Fruit fly (Drosophila melanogaster) whole organism, embryonic: ENCODE measurements around the gene dlp.
A peak's percentile ranks its signal among the peaks of the same experiment; 100 is the strongest.

Source experiments
- Abd-B ChIP-seq: fragments of 200-800 bp; sonication (Bioruptor generic); optimal IDR thresholded peaks from 2 replicates; lab custom pipeline; 2018; ENCODE audit warnings: missing biosample characterization, mild to moderate bottlenecking, missing genetic modification characterization, moderate library complexity
- CG10543 ChIP-seq: fragments of 200-800 bp; sonication (Bioruptor generic); optimal IDR thresholded peaks from 3 replicates; lab custom pipeline; 2017; ENCODE audit warnings: missing biosample characterization, mild to moderate bottlenecking, missing genetic modification characterization, moderate library complexity
- CG12236 ChIP-seq: fragments of 200-800 bp; sonication (Bioruptor generic); optimal IDR thresholded peaks from 2 replicates; lab custom pipeline; 2016; ENCODE audit warnings: missing biosample characterization, missing genetic modification characterization
- CG12299 ChIP-seq: fragments of 200-800 bp; sonication (Bioruptor generic); optimal IDR thresholded peaks from 2 replicates; lab custom pipeline; 2018; ENCODE audit warnings: missing biosample characterization, mild to moderate bottlenecking, missing genetic modification characterization
- CG12744 ChIP-seq: fragments of 200-800 bp; sonication (Bioruptor generic); optimal IDR thresholded peaks from 2 replicates; lab custom pipeline; 2016; ENCODE audit warnings: missing biosample characterization, missing genetic modification characterization
- CG13296 ChIP-seq: fragments of 200-800 bp; sonication (Bioruptor generic); optimal IDR thresholded peaks from 3 replicates; lab custom pipeline; 2018; ENCODE audit warnings: missing biosample characterization, mild to moderate bottlenecking, missing genetic modification characterization
- CG15479 ChIP-seq: fragments of 200-800 bp; sonication (Bioruptor generic); optimal IDR thresholded peaks from 3 replicates; lab custom pipeline; 2019; ENCODE audit warnings: missing biosample characterization, mild to moderate bottlenecking, missing genetic modification characterization, moderate library complexity
- CG15696 ChIP-seq: fragments of 200-800 bp; sonication (Bioruptor generic); optimal IDR thresholded peaks from 2 replicates; lab custom pipeline; 2019; ENCODE audit warnings: missing biosample characterization, mild to moderate bottlenecking, missing genetic modification characterization, moderate library complexity
- CG16779 ChIP-seq: fragments of 200-800 bp; sonication (Bioruptor generic); IDR thresholded peaks from 2 replicates; pipeline ENCODE4 v1.3.6; 2022; ENCODE audit warnings: missing biosample characterization, missing genetic modification characterization
- CG17912 ChIP-seq: fragments of 200-800 bp; sonication (Bioruptor generic); optimal IDR thresholded peaks from 2 replicates; lab custom pipeline; 2018; ENCODE audit warnings: missing biosample characterization, mild to moderate bottlenecking, missing genetic modification characterization
- CG2678 ChIP-seq: fragments of 200-800 bp; sonication (Bioruptor generic); optimal IDR thresholded peaks from 3 replicates; lab custom pipeline; 2019; ENCODE audit warnings: missing biosample characterization, mild to moderate bottlenecking, missing genetic modification characterization, moderate library complexity
- CG34224 ChIP-seq: fragments of 200-800 bp; sonication (Bioruptor generic); IDR thresholded peaks from 3 replicates; pipeline ENCODE4 v1.3.6; 2022; ENCODE audit warnings: missing biosample characterization, missing genetic modification characterization; ENCODE audit not compliant: partially characterized antibody
- CG4282 ChIP-seq: fragments of 200-800 bp; sonication (Bioruptor generic); optimal IDR thresholded peaks from 2 replicates; lab custom pipeline; 2016; ENCODE audit warnings: missing biosample characterization, missing genetic modification characterization
- CG5953 ChIP-seq: fragments of 200-800 bp; sonication (Bioruptor generic); IDR thresholded peaks from 2 replicates; pipeline ENCODE4 v1.3.6; 2022; ENCODE audit warnings: missing biosample characterization, missing genetic modification characterization
- CG7963 ChIP-seq: fragments of 200-800 bp; sonication (Bioruptor generic); IDR thresholded peaks from 3 replicates; pipeline ENCODE4 v1.3.6; 2022; ENCODE audit warnings: missing biosample characterization, missing genetic modification characterization; ENCODE audit not compliant: partially characterized antibody
- CG9876 ChIP-seq: fragments of 200-800 bp; sonication (Bioruptor generic); optimal IDR thresholded peaks from 2 replicates; lab custom pipeline; 2016; ENCODE audit warnings: missing biosample characterization, missing genetic modification characterization
- CrebB ChIP-seq: fragments of 200-800 bp; sonication (Bioruptor generic); optimal IDR thresholded peaks from 3 replicates; lab custom pipeline; 2018; ENCODE audit warnings: missing biosample characterization, mild to moderate bottlenecking, missing genetic modification characterization
- Dip2 ChIP-seq: fragments of 200-800 bp; sonication (Bioruptor generic); IDR thresholded peaks from 2 replicates; pipeline ENCODE4 v1.3.6; 2022; ENCODE audit warnings: missing biosample characterization, missing genetic modification characterization
- Dip3 ChIP-seq: fragments of 200-800 bp; sonication (Bioruptor generic); optimal IDR thresholded peaks from 3 replicates; lab custom pipeline; 2016; ENCODE audit warnings: missing biosample characterization, missing genetic modification characterization
- Dll ChIP-seq: fragments of 200-800 bp; sonication (Bioruptor generic); IDR thresholded peaks from 4 replicates; pipeline ENCODE4 v1.3.6; 2022; ENCODE audit warnings: missing biosample characterization, missing genetic modification characterization; ENCODE audit not compliant: partially characterized antibody
- Dp ChIP-seq: fragments of 200-800 bp; sonication (Bioruptor generic); optimal IDR thresholded peaks from 2 replicates; lab custom pipeline; 2018; ENCODE audit warnings: missing biosample characterization, mild to moderate bottlenecking, missing genetic modification characterization, moderate library complexity
- Drgx ChIP-seq: fragments of 200-800 bp; sonication (Bioruptor generic); IDR thresholded peaks from 2 replicates; pipeline ENCODE4 v1.3.6; 2022; ENCODE audit warnings: missing biosample characterization, missing genetic modification characterization
- HmgZ ChIP-seq: fragments of 200-800 bp; sonication (Bioruptor generic); optimal IDR thresholded peaks from 2 replicates; lab custom pipeline; 2018; ENCODE audit warnings: missing biosample characterization, mild to moderate bottlenecking, missing genetic modification characterization
- Hr51 ChIP-seq, 2 experiments: fragments of 200-800 bp; sonication (Bioruptor generic); optimal IDR thresholded peaks; 2 replicates in 1 of 2; 3 replicates in 1 of 2; lab custom pipeline; 2016 to 2018; ENCODE audit warnings: missing biosample characterization in 2 of 2, missing genetic modification characterization in 2 of 2, mild to moderate bottlenecking in 1 of 2, moderate library complexity in 1 of 2
- Hsf ChIP-seq: fragments of 200-800 bp; sonication (Bioruptor generic); optimal IDR thresholded peaks from 3 replicates; lab custom pipeline; 2016; ENCODE audit warnings: missing biosample characterization, missing genetic modification characterization
- Lpt ChIP-seq: fragments of >200 bp; optimal IDR thresholded peaks from 2 replicates; lab custom pipeline; 2018; ENCODE audit warnings: missing biosample characterization, missing genetic modification characterization
- NfI ChIP-seq: fragments of 200-800 bp; sonication (Bioruptor generic); optimal IDR thresholded peaks from 3 replicates; lab custom pipeline; 2018; ENCODE audit warnings: missing biosample characterization, mild to moderate bottlenecking, missing genetic modification characterization, moderate library complexity
- PHDP ChIP-seq: fragments of 200-800 bp; sonication (Bioruptor generic); optimal IDR thresholded peaks from 3 replicates; lab custom pipeline; 2018; ENCODE audit warnings: missing biosample characterization, mild to moderate bottlenecking, missing genetic modification characterization, moderate library complexity
- Rfx ChIP-seq: fragments of 200-800 bp; sonication (Bioruptor generic); IDR thresholded peaks from 2 replicates; pipeline ENCODE4 v1.3.6; 2022; ENCODE audit warnings: missing biosample characterization, missing genetic modification characterization
- Side ChIP-seq: fragments of 200-800 bp; sonication (Bioruptor generic); optimal IDR thresholded peaks from 2 replicates; lab custom pipeline; 2016; ENCODE audit warnings: missing biosample characterization, missing genetic modification characterization
- Tbp ChIP-seq: fragments of >200 bp; optimal IDR thresholded peaks from 2 replicates; lab custom pipeline; 2018; ENCODE audit warnings: missing biosample characterization, missing genetic modification characterization
- YL-1 ChIP-seq: fragments of 200-800 bp; sonication (Bioruptor generic); optimal IDR thresholded peaks from 3 replicates; lab custom pipeline; 2017; ENCODE audit warnings: missing biosample characterization, mild to moderate bottlenecking, missing genetic modification characterization
- az2 ChIP-seq: fragments of 200-800 bp; sonication (Bioruptor generic); optimal IDR thresholded peaks from 3 replicates; lab custom pipeline; 2016; ENCODE audit warnings: missing biosample characterization, missing genetic modification characterization
- dimm ChIP-seq: fragments of 200-800 bp; sonication (Bioruptor generic); IDR thresholded peaks from 2 replicates; pipeline ENCODE4 v1.3.6; 2022; ENCODE audit warnings: missing biosample characterization, missing genetic modification characterization
- dmrt11E ChIP-seq: fragments of 200-800 bp; sonication (Bioruptor generic); optimal IDR thresholded peaks from 3 replicates; lab custom pipeline; 2018; ENCODE audit warnings: missing biosample characterization, mild to moderate bottlenecking, missing genetic modification characterization, moderate library complexity
- dysf ChIP-seq: fragments of 200-800 bp; sonication (Bioruptor generic); IDR thresholded peaks from 3 replicates; pipeline ENCODE4 v1.3.6; 2022; ENCODE audit warnings: missing biosample characterization, missing genetic modification characterization
- fd96Cb ChIP-seq: fragments of 200-800 bp; sonication (Bioruptor generic); optimal IDR thresholded peaks from 2 replicates; lab custom pipeline; 2018; ENCODE audit warnings: missing biosample characterization, mild to moderate bottlenecking, missing genetic modification characterization, moderate library complexity
- fu2 ChIP-seq: fragments of 200-800 bp; sonication (Bioruptor generic); optimal IDR thresholded peaks from 2 replicates; lab custom pipeline; 2016; ENCODE audit warnings: missing biosample characterization, missing genetic modification characterization
- gcm2 ChIP-seq: fragments of 200-800 bp; sonication (Bioruptor generic); optimal IDR thresholded peaks from 2 replicates; lab custom pipeline; 2016; ENCODE audit warnings: missing biosample characterization, missing genetic modification characterization
- klu ChIP-seq: fragments of 200-800 bp; sonication (Bioruptor generic); IDR thresholded peaks from 2 replicates; pipeline ENCODE4 v1.3.6; 2022; ENCODE audit warnings: missing biosample characterization, missing genetic modification characterization
- repo ChIP-seq: fragments of 200-800 bp; sonication (Bioruptor generic); optimal IDR thresholded peaks from 2 replicates; lab custom pipeline; 2016; ENCODE audit warnings: missing biosample characterization, missing genetic modification characterization
- ro ChIP-seq: fragments of 200-800 bp; sonication (Bioruptor generic); IDR thresholded peaks from 2 replicates; pipeline ENCODE4 v1.3.6; 2022; ENCODE audit warnings: missing biosample characterization, missing genetic modification characterization
- scrt ChIP-seq: fragments of 200-800 bp; sonication (Bioruptor generic); optimal IDR thresholded peaks from 2 replicates; lab custom pipeline; 2018; ENCODE audit warnings: missing biosample characterization, mild to moderate bottlenecking, missing genetic modification characterization, moderate library complexity
- sens-2 ChIP-seq: fragments of 200-800 bp; sonication (Bioruptor generic); IDR thresholded peaks from 2 replicates; pipeline ENCODE4 v1.3.6; 2022; ENCODE audit warnings: missing biosample characterization, missing genetic modification characterization
- sisA ChIP-seq: fragments of 200-800 bp; sonication (Bioruptor generic); IDR thresholded peaks from 2 replicates; pipeline ENCODE4 v1.3.6; 2022; ENCODE audit warnings: missing biosample characterization, missing genetic modification characterization
- so ChIP-seq: fragments of 200-800 bp; sonication (Bioruptor generic); IDR thresholded peaks from 3 replicates; pipeline ENCODE4 v1.3.6; 2022; ENCODE audit warnings: missing biosample characterization, missing genetic modification characterization
- stwl ChIP-seq: fragments of 200-800 bp; sonication (Bioruptor generic); optimal IDR thresholded peaks from 3 replicates; lab custom pipeline; 2018; ENCODE audit warnings: missing biosample characterization, mild to moderate bottlenecking, missing genetic modification characterization, moderate library complexity
- unpg ChIP-seq: fragments of 200-800 bp; sonication (Bioruptor generic); optimal IDR thresholded peaks from 3 replicates; lab custom pipeline; 2018; ENCODE audit warnings: missing biosample characterization, mild to moderate bottlenecking, missing genetic modification characterization, moderate library complexity
- usp ChIP-seq: fragments of >200 bp; optimal IDR thresholded peaks from 2 replicates; lab custom pipeline; 2017; ENCODE audit warnings: missing biosample characterization, missing genetic modification characterization
- zfh2 ChIP-seq: fragments of 200-800 bp; sonication (Bioruptor generic); optimal IDR thresholded peaks from 2 replicates; lab custom pipeline; 2016; ENCODE audit warnings: missing biosample characterization, missing genetic modification characterization

The dlp gene

DNA sequence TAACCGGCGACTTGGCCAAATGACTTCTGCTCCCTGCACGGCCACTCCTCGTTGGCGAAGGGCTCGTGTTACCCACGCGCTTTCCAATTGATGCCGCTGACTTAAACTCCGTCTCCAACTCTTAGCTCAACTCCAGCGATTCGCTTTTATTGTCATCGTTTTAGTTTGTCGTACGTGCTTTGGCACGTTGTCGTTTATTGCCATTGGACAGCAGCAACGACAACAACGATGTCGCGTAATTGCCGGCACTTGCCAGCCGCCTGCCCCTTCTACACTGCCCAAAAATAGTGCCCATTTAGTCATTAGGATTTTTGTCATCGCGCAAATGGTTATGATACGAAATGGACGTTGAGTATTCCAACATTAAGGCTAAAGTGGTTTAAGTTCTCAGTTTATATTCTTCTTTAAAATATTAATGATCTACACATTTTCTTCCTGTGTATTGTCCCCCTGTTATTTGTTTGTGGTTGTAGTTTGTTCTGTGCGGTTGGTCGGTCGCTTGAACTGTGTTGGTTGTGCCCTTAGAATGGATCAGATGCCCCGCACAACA, 33.5 kb downstream of the dlp start (continued):
- TF ChIP-seq stwl (peak; percentile 33), Abd-B (peak; percentile 88), Dip2 (GFP tag; lab: Robert Waterston, UW) (no peak), CG12299 (tag; lab: Kevin White, UChicago) (peak; percentile 85), Side (GFP tag; lab: Kevin White, UChicago) (peak; percentile 85), Hsf (GFP tag; lab: Kevin White, UChicago) (peak; percentile 91), sisA (GFP tag; lab: Robert Waterston, UW) (peak; percentile 82), HmgZ (tag; lab: Kevin White, UChicago) (peak; percentile 88), CG17912 (GFP tag; lab: Kevin White, UChicago) (peak; percentile 68), dimm (peak; percentile 71), gcm2 (GFP tag; lab: Kevin White, UChicago) (peak; percentile 82), Dip3 (GFP tag; lab: Kevin White, UChicago) (peak; percentile 79), scrt (GFP tag; lab: Kevin White, UChicago) (peak; percentile 76), CG12744 (GFP tag; lab: Kevin White, UChicago) (peak; percentile 86), Drgx (GFP tag; lab: Robert Waterston, UW) (peak; percentile 90), dmrt11E (tag; lab: Kevin White, UChicago) (peak; percentile 92), so (GFP tag; lab: Robert Waterston, UW) (peak; percentile 85), Rfx (GFP tag; lab: Robert Waterston, UW) (peak; percentile 90), Hr51 (GFP tag; optimal IDR thresholded peaks at IDR 0.05; lab: Kevin White, UChicago) (peak; percentile 74 to 90), Tbp (GFP tag; lab: Kevin White, UChicago) (no peak), ro (GFP tag; lab: Robert Waterston, UW) (peak; percentile 48; the same call in 1 of the 2 replicates), klu (0 out of 2 replicates have a peak, but pooled peaks have one; percentile 35), repo (GFP tag; lab: Kevin White, UChicago) (peak; percentile 87), unpg (GFP tag; lab: Kevin White, UChicago) (peak; percentile 92), CG9876 (GFP tag; lab: Kevin White, UChicago) (peak; percentile 81), az2 (GFP tag; lab: Kevin White, UChicago) (peak; percentile 92), YL-1 (GFP tag; lab: Kevin White, UChicago) (peak; percentile 27), CG12236 (peak; percentile 81), Dll (no peak), CG5953 (GFP tag; lab: Robert Waterston, UW) (peak; percentile 57; the same call in 1 of the 2 replicates), fu2 (peak; percentile 81), CG16779 (0 out of 2 replicates have a peak, but pooled peaks have one; percentile 9), usp (GFP tag; lab: Kevin White, UChicago) (no peak), Dp (GFP tag; lab: Kevin White, UChicago) (no peak), CG2678 (tag; lab: Kevin White, UChicago) (peak; percentile 83), CG15479 (no peak), NfI (peak; percentile 86), dysf (peak; percentile 89), zfh2 (GFP tag; lab: Kevin White, UChicago) (peak; percentile 66), CG10543 (GFP tag; lab: Kevin White, UChicago) (peak; percentile 76), CG13296 (peak; percentile 72), Lpt (no peak), CG34224 (GFP tag; lab: Robert Waterston, UW) (no peak), sens-2 (GFP tag; lab: Robert Waterston, UW) (peak; percentile 83), CG7963 (no peak), CG4282 (GFP tag; lab: Kevin White, UChicago) (peak; percentile 83), CrebB (tag; lab: Kevin White, UChicago) (peak; percentile 83), fd96Cb (tag; lab: Kevin White, UChicago) (peak; percentile 91), PHDP (tag; lab: Kevin White, UChicago) (peak; percentile 90), CG15696 (tag; lab: Kevin White, UChicago) (peak; percentile 88)
